Fruit fly (Drosophila melanogaster) whole organism, embryonic: ENCODE measurements around the gene CG34295.

Experiments
- CG12744 ChIP-seq: fragments of 200-800 bp; sonication (Bioruptor generic); optimal IDR thresholded peaks from 2 replicates; lab custom pipeline; 2016; ENCODE audit warnings: missing biosample characterization, missing genetic modification characterization
- CG13624 ChIP-seq: fragments of 200-800 bp; sonication (Bioruptor generic); optimal IDR thresholded peaks from 2 replicates; lab custom pipeline; 2016; ENCODE audit warnings: missing biosample characterization, missing genetic modification characterization
- CG18011 ChIP-seq: fragments of 200-800 bp; sonication (Bioruptor generic); optimal IDR thresholded peaks from 2 replicates; lab custom pipeline; 2017; ENCODE audit warnings: missing biosample characterization, missing genetic modification characterization, mild to moderate bottlenecking, moderate library complexity, missing genotype
- CG2199 ChIP-seq: fragments of 200-800 bp; sonication (Bioruptor generic); IDR thresholded peaks from 3 replicates; pipeline ENCODE4 v1.3.6; 2022; ENCODE audit warnings: missing biosample characterization, missing genetic modification characterization
- CG30431 ChIP-seq: fragments of 200-800 bp; sonication (Bioruptor generic); optimal IDR thresholded peaks from 2 replicates; lab custom pipeline; 2017; ENCODE audit warnings: missing biosample characterization, missing genetic modification characterization
- CG31224 ChIP-seq: fragments of 200-800 bp; sonication (Bioruptor generic); IDR thresholded peaks from 2 replicates; pipeline ENCODE4 v1.3.6; 2022; ENCODE audit warnings: missing biosample characterization, missing genetic modification characterization
- CG34422 ChIP-seq: fragments of 200-800 bp; sonication (Bioruptor generic); IDR thresholded peaks from 3 replicates; pipeline ENCODE4 v1.3.6; 2022; ENCODE audit warnings: missing biosample characterization, missing genetic modification characterization
- CG4360 ChIP-seq: fragments of 200-800 bp; sonication (Bioruptor generic); IDR thresholded peaks from 2 replicates; pipeline ENCODE4 v1.3.6; 2022; ENCODE audit warnings: missing biosample characterization, missing genetic modification characterization
- CG8089 ChIP-seq: fragments of 200-800 bp; sonication (Bioruptor generic); optimal IDR thresholded peaks from 3 replicates; lab custom pipeline; 2016; ENCODE audit warnings: missing biosample characterization, missing genetic modification characterization
- CG9215 ChIP-seq: fragments of 200-800 bp; sonication (Bioruptor generic); IDR thresholded peaks from 2 replicates; pipeline ENCODE4 v1.3.6; 2022; ENCODE audit warnings: missing biosample characterization, missing genetic modification characterization
- CTCF ChIP-seq: fragments of 200-800 bp; sonication (Bioruptor generic); optimal IDR thresholded peaks from 2 replicates; lab custom pipeline; 2017; ENCODE audit warnings: missing biosample characterization, mild to moderate bottlenecking, missing genetic modification characterization, moderate library complexity
- Dfd ChIP-seq, 2 experiments: fragments of >200 bp; optimal IDR thresholded peaks; 2 replicates each; lab custom pipeline; 2017; ENCODE audit warnings: missing biosample characterization in 2 of 2, missing genetic modification characterization in 2 of 2
- Dref ChIP-seq: fragments of 200-800 bp; sonication (Bioruptor generic); IDR thresholded peaks from 2 replicates; pipeline ENCODE4 v1.3.6; 2022; ENCODE audit warnings: missing biosample characterization, missing genetic modification characterization
- HmgD ChIP-seq: fragments of 200-800 bp; sonication (Bioruptor generic); optimal IDR thresholded peaks from 3 replicates; lab custom pipeline; 2016; ENCODE audit warnings: missing biosample characterization, missing genetic modification characterization
- Med ChIP-seq: fragments of 200-800 bp; sonication (Bioruptor generic); peaks from one replicate; lab custom pipeline; 2016; ENCODE audit warnings: missing biosample characterization, missing genetic modification characterization, mild to moderate bottlenecking, inconsistent platforms, moderate library complexity
- Myb ChIP-seq: fragments of 200-800 bp; sonication (Bioruptor generic); optimal IDR thresholded peaks from 2 replicates; lab custom pipeline; 2016; ENCODE audit warnings: missing biosample characterization, missing genetic modification characterization
- dan ChIP-seq: fragments of 200-800 bp; sonication (Bioruptor generic); IDR thresholded peaks from 2 replicates; pipeline ENCODE4 v1.3.6; 2022; ENCODE audit warnings: missing biosample characterization, missing genetic modification characterization
- exex ChIP-seq: fragments of 200-800 bp; sonication (Bioruptor generic); optimal IDR thresholded peaks from 4 replicates; lab custom pipeline; 2018; ENCODE audit warnings: missing biosample characterization, mild to moderate bottlenecking, missing genetic modification characterization, moderate library complexity
- gsb ChIP-seq: fragments of 200-800 bp; sonication (Bioruptor generic); IDR thresholded peaks from 2 replicates; pipeline ENCODE4 v1.3.6; 2022; ENCODE audit warnings: missing biosample characterization, missing genetic modification characterization
- kni ChIP-seq: fragments of 200-800 bp; sonication (Bioruptor generic); optimal IDR thresholded peaks from 3 replicates; lab custom pipeline; 2017; ENCODE audit warnings: mild to moderate bottlenecking, missing biosample characterization, missing genetic modification reagents, missing genetic modification characterization
- org-1 ChIP-seq: fragments of 200-800 bp; sonication (Bioruptor generic); optimal IDR thresholded peaks from 2 replicates; lab custom pipeline; 2017; ENCODE audit warnings: missing biosample characterization, missing genetic modification characterization
- sisA ChIP-seq: fragments of 200-800 bp; sonication (Bioruptor generic); IDR thresholded peaks from 2 replicates; pipeline ENCODE4 v1.3.6; 2022; ENCODE audit warnings: missing biosample characterization, missing genetic modification characterization
- usp ChIP-seq: fragments of >200 bp; optimal IDR thresholded peaks from 2 replicates; lab custom pipeline; 2017; ENCODE audit warnings: missing biosample characterization, missing genetic modification characterization

The CG34295 gene

dm6 chr3R:28831626-28832267 is 42.3 kb downstream of the CG34295 start, which contains the start of gene WASp (continued):
- TF ChIP-seq CG13624 (peak; percentile 85), usp (GFP tag; lab: Kevin White, UChicago) (no peak), org-1 (GFP tag; lab: Kevin White, UChicago) (peak; percentile 21), CG2199 (GFP tag; lab: Robert Waterston, UW) (0 out of 3 replicates have a peak, but pooled peaks have one; percentile 53), exex (tag; lab: Kevin White, UChicago) (peak; percentile 7), dan (GFP tag; lab: Robert Waterston, UW) (no peak), Dref (GFP tag; lab: Robert Waterston, UW) (peak; percentile 80), CG4360 (GFP tag; lab: Robert Waterston, UW) (no peak), CG30431 (GFP tag; lab: Kevin White, UChicago) (peak; percentile 32), CG34422 (GFP tag; lab: Robert Waterston, UW) (peak; percentile 35; the same call in 1 of the 3 replicates), CG8089 (GFP tag; lab: Kevin White, UChicago) (peak; percentile 69), CG12744 (GFP tag; lab: Kevin White, UChicago) (peak; percentile 80), HmgD (GFP tag; lab: Kevin White, UChicago) (peak; percentile 66), CG31224 (GFP tag; lab: Robert Waterston, UW) (0 out of 2 replicates have a peak, but pooled peaks have one; percentile 29), Med (GFP tag; lab: Kevin White, UChicago) (peak; percentile 97), sisA (no peak), CG18011 (GFP tag; lab: Kevin White, UChicago) (peak; percentile 66), gsb (GFP tag; lab: Robert Waterston, UW) (peak; percentile 45; the same call in 1 of the 2 replicates), kni (GFP tag; lab: Kevin White, UChicago) (no peak), Dfd (GFP tag; optimal IDR thresholded peaks at IDR 0.05; lab: Kevin White, UChicago) (no peak), Myb (GFP tag; lab: Kevin White, UChicago) (peak; percentile 91), CTCF (GFP tag; lab: Kevin White, UChicago) (peak; percentile 12), CG9215 (GFP tag; lab: Robert Waterston, UW) (no peak)
